Fruit fly (Drosophila melanogaster) whole organism, prepupa: ENCODE measurements around the gene Shc.

Source experiments
- Blimp-1 ChIP-seq: fragments of 200-800 bp; sonication (Bioruptor generic); optimal IDR thresholded peaks from 3 replicates; lab custom pipeline; 2017; ENCODE audit warnings: missing biosample characterization, missing genetic modification characterization, mild to moderate bottlenecking, moderate library complexity, missing genetic modification reagents
- CG10631 ChIP-seq: fragments of 200-800 bp; sonication (Bioruptor generic); optimal IDR thresholded peaks from 2 replicates; lab custom pipeline; 2016; ENCODE audit warnings: missing biosample characterization, missing genetic modification characterization
- CG10669 ChIP-seq: fragments of 200-800 bp; sonication (Bioruptor generic); optimal IDR thresholded peaks from 3 replicates; lab custom pipeline; 2018; ENCODE audit warnings: missing biosample characterization, mild to moderate bottlenecking, missing genetic modification characterization, moderate library complexity
- CG11294 ChIP-seq: fragments of 200-800 bp; sonication (Bioruptor generic); IDR thresholded peaks from 2 replicates; pipeline ENCODE4 v1.3.6; 2022; ENCODE audit warnings: missing biosample characterization, missing genetic modification characterization
- CG11902 ChIP-seq: fragments of 200-800 bp; sonication (Bioruptor generic); optimal IDR thresholded peaks from 3 replicates; lab custom pipeline; 2016; ENCODE audit warnings: missing biosample characterization, missing genetic modification characterization
- CG15336 ChIP-seq: fragments of 200-800 bp; sonication (Bioruptor generic); IDR thresholded peaks from 2 replicates; pipeline ENCODE4 v1.3.6; 2022; ENCODE audit warnings: missing biosample characterization, missing genetic modification characterization
- CG1621 ChIP-seq: fragments of 200-800 bp; sonication (Bioruptor generic); optimal IDR thresholded peaks from 3 replicates; lab custom pipeline; 2018; ENCODE audit warnings: missing biosample characterization, mild to moderate bottlenecking, missing genetic modification characterization
- CG16779 ChIP-seq: fragments of 200-800 bp; sonication (Bioruptor generic); optimal IDR thresholded peaks from 3 replicates; lab custom pipeline; 2017; ENCODE audit warnings: missing biosample characterization, mild to moderate bottlenecking, missing genetic modification characterization
- CG3032 ChIP-seq: fragments of 200-800 bp; optimal IDR thresholded peaks from 2 replicates; lab custom pipeline; 2019; ENCODE audit warnings: missing biosample characterization, mild to moderate bottlenecking, missing genetic modification characterization, moderate library complexity
- CG31627 ChIP-seq: fragments of 200-800 bp; sonication (Bioruptor generic); optimal IDR thresholded peaks from 3 replicates; lab custom pipeline; 2016; ENCODE audit warnings: missing biosample characterization, missing genetic modification characterization
- CG32006 ChIP-seq: fragments of 200-800 bp; sonication (Bioruptor generic); optimal IDR thresholded peaks from 3 replicates; lab custom pipeline; 2017; ENCODE audit warnings: missing biosample characterization, mild to moderate bottlenecking, missing genetic modification characterization
- CG34406 ChIP-seq: fragments of 200-800 bp; sonication (Bioruptor generic); optimal IDR thresholded peaks from 3 replicates; lab custom pipeline; 2016; ENCODE audit warnings: missing biosample characterization, missing genetic modification characterization
- CG3919 ChIP-seq: fragments of 200-800 bp; sonication (Bioruptor generic); optimal IDR thresholded peaks from 3 replicates; lab custom pipeline; 2016; ENCODE audit warnings: missing biosample characterization, missing genetic modification characterization
- CG4318 ChIP-seq: fragments of 200-800 bp; sonication (Bioruptor generic); optimal IDR thresholded peaks from 3 replicates; lab custom pipeline; 2017; ENCODE audit warnings: missing biosample characterization, mild to moderate bottlenecking, missing genetic modification characterization
- CG6163 ChIP-seq: fragments of 200-800 bp; sonication (Bioruptor generic); IDR thresholded peaks from 3 replicates; pipeline ENCODE4 v1.3.6; 2022; ENCODE audit warnings: missing biosample characterization, missing genetic modification characterization
- CG6276 ChIP-seq: fragments of 200-800 bp; sonication (Bioruptor generic); optimal IDR thresholded peaks from 2 replicates; lab custom pipeline; 2017; ENCODE audit warnings: missing biosample characterization, mild to moderate bottlenecking, missing genetic modification characterization
- CG6808 ChIP-seq: fragments of 200-800 bp; sonication (Bioruptor generic); optimal IDR thresholded peaks from 3 replicates; lab custom pipeline; 2017; ENCODE audit warnings: missing biosample characterization, missing genetic modification characterization, mild to moderate bottlenecking, moderate library complexity, missing genetic modification reagents
- CG7368 ChIP-seq: fragments of 200-800 bp; sonication (Bioruptor generic); optimal IDR thresholded peaks from 3 replicates; lab custom pipeline; 2016; ENCODE audit warnings: missing biosample characterization, missing genetic modification characterization
- CG8632 ChIP-seq: fragments of 200-800 bp; sonication (Bioruptor generic); optimal IDR thresholded peaks from 3 replicates; lab custom pipeline; 2016; ENCODE audit warnings: missing biosample characterization, missing genetic modification characterization
- CG9139 ChIP-seq: fragments of 200-800 bp; sonication (Bioruptor generic); optimal IDR thresholded peaks from 3 replicates; lab custom pipeline; 2017; ENCODE audit warnings: missing biosample characterization, mild to moderate bottlenecking, missing genetic modification characterization
- Eip75B ChIP-seq: fragments of 200-800 bp; sonication (Bioruptor generic); optimal IDR thresholded peaks from 3 replicates; lab custom pipeline; 2016; ENCODE audit warnings: missing biosample characterization, missing genetic modification characterization
- Eip93F ChIP-seq: fragments of 200-800 bp; sonication (Bioruptor generic); optimal IDR thresholded peaks from 2 replicates; lab custom pipeline; 2016; ENCODE audit warnings: missing biosample characterization, mild to moderate bottlenecking, missing genetic modification characterization
- Ets21C ChIP-seq: fragments of 200-800 bp; sonication (Bioruptor generic); optimal IDR thresholded peaks from 3 replicates; lab custom pipeline; 2016; ENCODE audit warnings: missing biosample characterization, missing genetic modification characterization
- Ets96B ChIP-seq: fragments of 200-800 bp; optimal IDR thresholded peaks from 2 replicates; lab custom pipeline; 2019; ENCODE audit warnings: missing biosample characterization, mild to moderate bottlenecking, missing genetic modification characterization, moderate library complexity
- Gug ChIP-seq: fragments of 200-800 bp; sonication (Bioruptor generic); IDR thresholded peaks from 2 replicates; pipeline ENCODE4 v1.3.6; 2022; ENCODE audit warnings: missing biosample characterization, missing genetic modification characterization
- Hr38 ChIP-seq: sonication (Bioruptor generic); optimal IDR thresholded peaks from 2 replicates; lab custom pipeline; 2016; ENCODE audit warnings: missing biosample characterization, missing genetic modification characterization
- Lpt ChIP-seq: fragments of 200-800 bp; sonication (Bioruptor generic); optimal IDR thresholded peaks from 3 replicates; lab custom pipeline; 2016; ENCODE audit warnings: missing biosample characterization, missing genetic modification characterization
- OdsH ChIP-seq: fragments of 200-800 bp; sonication (Bioruptor generic); optimal IDR thresholded peaks from 3 replicates; lab custom pipeline; 2016; ENCODE audit warnings: missing biosample characterization, missing genetic modification characterization
- Smox ChIP-seq: fragments of 200-800 bp; sonication (Bioruptor generic); optimal IDR thresholded peaks from 3 replicates; lab custom pipeline; 2016; ENCODE audit warnings: missing biosample characterization, missing genetic modification characterization
- Sox102F ChIP-seq: fragments of 200-800 bp; sonication (Bioruptor generic); optimal IDR thresholded peaks from 2 replicates; lab custom pipeline; 2016; ENCODE audit warnings: missing biosample characterization, mild to moderate bottlenecking, missing genetic modification characterization
- Sox14 ChIP-seq: fragments of 200-800 bp; sonication (Bioruptor generic); optimal IDR thresholded peaks from 3 replicates; lab custom pipeline; 2016; ENCODE audit warnings: missing biosample characterization, missing genetic modification characterization
- achi ChIP-seq: fragments of 200-800 bp; sonication (Bioruptor generic); optimal IDR thresholded peaks from 3 replicates; lab custom pipeline; 2016; ENCODE audit warnings: missing biosample characterization, missing genetic modification characterization
- acj6 ChIP-seq: fragments of 200-800 bp; sonication (Bioruptor generic); optimal IDR thresholded peaks from 3 replicates; lab custom pipeline; 2016; ENCODE audit warnings: missing biosample characterization, missing genetic modification characterization
- cyc ChIP-seq: fragments of 200-800 bp; sonication (Bioruptor generic); optimal IDR thresholded peaks from 3 replicates; lab custom pipeline; 2016; ENCODE audit warnings: missing biosample characterization, missing genetic modification characterization
- dsx ChIP-seq: fragments of 200-800 bp; optimal IDR thresholded peaks from 3 replicates; lab custom pipeline; 2019; ENCODE audit warnings: missing biosample characterization, mild to moderate bottlenecking, missing genetic modification characterization, moderate library complexity; ENCODE audit not compliant: poor library complexity, severe bottlenecking
- esn ChIP-seq: fragments of 200-800 bp; sonication (Bioruptor generic); optimal IDR thresholded peaks from 2 replicates; lab custom pipeline; 2016; ENCODE audit warnings: missing biosample characterization, mild to moderate bottlenecking, missing genetic modification characterization, moderate library complexity
- fd85E ChIP-seq: fragments of 200-800 bp; sonication (Bioruptor generic); optimal IDR thresholded peaks from 3 replicates; lab custom pipeline; 2016; ENCODE audit warnings: missing biosample characterization, missing genetic modification characterization
- fkh ChIP-seq: fragments of 200-800 bp; sonication (Bioruptor generic); optimal IDR thresholded peaks from 3 replicates; lab custom pipeline; 2017; ENCODE audit warnings: missing biosample characterization, mild to moderate bottlenecking, missing genetic modification characterization, moderate library complexity
- net ChIP-seq: fragments of 200-800 bp; sonication (Bioruptor generic); optimal IDR thresholded peaks from 3 replicates; lab custom pipeline; 2016; ENCODE audit warnings: missing biosample characterization, missing genetic modification characterization
- pdm3 ChIP-seq: fragments of 200-800 bp; sonication (Bioruptor generic); optimal IDR thresholded peaks from 3 replicates; lab custom pipeline; 2016; ENCODE audit warnings: missing biosample characterization, missing genetic modification characterization
- salr ChIP-seq, 2 experiments: fragments of 200-800 bp; sonication (Bioruptor generic); optimal IDR thresholded peaks; 3 replicates each; lab custom pipeline; 2016 to 2018; ENCODE audit warnings: missing biosample characterization in 2 of 2, missing genetic modification characterization in 2 of 2, mild to moderate bottlenecking in 1 of 2
- spab ChIP-seq: fragments of 200-800 bp; sonication (Bioruptor generic); optimal IDR thresholded peaks from 2 replicates; lab custom pipeline; 2017; ENCODE audit warnings: missing biosample characterization, mild to moderate bottlenecking, missing genetic modification characterization, missing genetic modification reagents
- ss ChIP-seq, 2 experiments: fragments of 200-800 bp; sonication (Bioruptor generic); optimal IDR thresholded peaks; 2 replicates in 1 of 2; 3 replicates in 1 of 2; lab custom pipeline; 2017 to 2018; ENCODE audit warnings: mild to moderate bottlenecking in 2 of 2, missing biosample characterization in 2 of 2, missing genetic modification characterization in 2 of 2, moderate library complexity in 1 of 2
- topi ChIP-seq: fragments of 200-800 bp; sonication (Bioruptor generic); optimal IDR thresholded peaks from 3 replicates; lab custom pipeline; 2016; ENCODE audit warnings: missing biosample characterization, missing genetic modification characterization

The Shc gene

dm6 chr3L:9399855-9400254, 27.0 kb upstream of the Shc start:
- TF ChIP-seq CG3032 (tag; lab: Kevin White, UChicago) (no peak), CG31627 (GFP tag; lab: Kevin White, UChicago) (no peak), Hr38 (GFP tag; lab: Kevin White, UChicago) (no peak), Sox14 (GFP tag; lab: Kevin White, UChicago) (peak; percentile 13), pdm3 (GFP tag; lab: Kevin White, UChicago) (no peak), topi (GFP tag; lab: Kevin White, UChicago) (no peak), esn (GFP tag; lab: Kevin White, UChicago) (no peak), CG16779 (tag; lab: Kevin White, UChicago) (no peak), fd85E (GFP tag; lab: Kevin White, UChicago) (no peak), CG1621 (peak; percentile 55), Eip75B (GFP tag; lab: Kevin White, UChicago) (no peak), achi (GFP tag; lab: Kevin White, UChicago) (no peak), acj6 (no peak), Smox (no peak), CG10631 (GFP tag; lab: Kevin White, UChicago) (no peak), CG10669 (GFP tag; lab: Kevin White, UChicago) (no peak)
- TF ChIP-seq, all 60 proteins: peak for 2

dm6 chr3L:9400697-9401353, 26.0 kb upstream of the Shc start:
- TF ChIP-seq CG1621, result peak; percentile 58
- 0 out of 3 replicates have a peak, but pooled peaks have one; percentile 24 for TF ChIP-seq CG6163
- TF ChIP-seq CG15336, result peak; percentile 43; the same call in 1 of the 2 replicates
- no peak for TF ChIP-seq Sox102F

dm6 chr3L:9401354-9402156, 25.3 kb upstream of the Shc start:
- TF ChIP-seq cyc (GFP tag; lab: Kevin White, UChicago), result no peak
- no peak for TF ChIP-seq Blimp-1 (GFP tag; lab: Kevin White, UChicago)
- TF ChIP-seq ss (GFP tag; optimal IDR thresholded peaks at IDR 0.05; lab: Kevin White, UChicago), result peak; percentile 44 to 72
- no peak for TF ChIP-seq OdsH (GFP tag; lab: Kevin White, UChicago)
- no peak for TF ChIP-seq CG10669 (GFP tag; lab: Kevin White, UChicago)
- TF ChIP-seq acj6, result no peak
- no peak for TF ChIP-seq CG6276 (GFP tag; lab: Kevin White, UChicago)
- no peak for TF ChIP-seq CG6808 (GFP tag; lab: Kevin White, UChicago)
- TF ChIP-seq CG9139 (GFP tag; lab: Kevin White, UChicago), result peak; percentile 13
- no peak for TF ChIP-seq Eip93F (GFP tag; lab: Kevin White, UChicago)
- TF ChIP-seq salr (GFP tag; optimal IDR thresholded peaks at IDR 0.05; lab: Kevin White, UChicago), result no peak
- no peak for TF ChIP-seq CG32006 (GFP tag; lab: Kevin White, UChicago)
- TF ChIP-seq CG15336, result no peak
- no peak for TF ChIP-seq achi (GFP tag; lab: Kevin White, UChicago)
- no peak for TF ChIP-seq CG7368 (GFP tag; lab: Kevin White, UChicago)
- no peak for TF ChIP-seq net (GFP tag; lab: Kevin White, UChicago)
- no peak for TF ChIP-seq CG3032 (tag; lab: Kevin White, UChicago)
- no peak for TF ChIP-seq CG4318 (GFP tag; lab: Kevin White, UChicago)
- TF ChIP-seq CG34406 (GFP tag; lab: Kevin White, UChicago), result no peak
- no peak for TF ChIP-seq CG8632
- no peak for TF ChIP-seq Gug (GFP tag; lab: Robert Waterston, UW)
- no peak for TF ChIP-seq spab
- no peak for TF ChIP-seq Ets21C (GFP tag; lab: Kevin White, UChicago)
- TF ChIP-seq CG11294 (GFP tag; lab: Robert Waterston, UW), result no peak
- TF ChIP-seq Lpt (GFP tag; lab: Kevin White, UChicago), result no peak
- TF ChIP-seq CG31627 (GFP tag; lab: Kevin White, UChicago), result no peak
- TF ChIP-seq fkh (GFP tag; lab: Kevin White, UChicago), result peak; percentile 1
- no peak for TF ChIP-seq CG11902
- TF ChIP-seq pdm3 (GFP tag; lab: Kevin White, UChicago), result no peak
- peak; percentile 15 for TF ChIP-seq CG16779 (tag; lab: Kevin White, UChicago)
- no peak for TF ChIP-seq Smox
- TF ChIP-seq dsx (GFP tag; lab: Kevin White, UChicago), result no peak
- no peak for TF ChIP-seq topi (GFP tag; lab: Kevin White, UChicago)
- TF ChIP-seq Ets96B, result no peak
- no peak for TF ChIP-seq CG3919 (GFP tag; lab: Kevin White, UChicago)
- peak; percentile 30 for TF ChIP-seq CG1621
